Worm (Caenorhabditis elegans) whole organism, L1 larva: ENCODE results near the gene acs-14.

Source experiments
- egl-27 ChIP-seq, 2 experiments: fragments of 150-350 bp in 1 of 2; sonication (generic microtip); optimal IDR thresholded peaks; 3 replicates each; lab custom pipeline; 2017 to 2018; ENCODE audit warnings: missing biosample characterization in 2 of 2, missing genetic modification characterization in 2 of 2, missing genetic modification reagents in 2 of 2
- jun-1 ChIP-seq: fragments of 150-350 bp; optimal IDR thresholded peaks from 2 replicates; lab custom pipeline; 2014; ENCODE audit warnings: missing biosample characterization, missing genetic modification reagents, missing genetic modification characterization
- lin-39 ChIP-seq: fragments of 150-350 bp; optimal IDR thresholded peaks from 2 replicates; lab custom pipeline; 2014; ENCODE audit warnings: missing biosample characterization, missing genetic modification reagents, missing genetic modification characterization
- mdl-1 ChIP-seq, 2 experiments: fragments of 150-350 bp; optimal IDR thresholded peaks; 2 replicates each; lab custom pipeline; 2014 to 2017; ENCODE audit warnings: missing biosample characterization in 2 of 2, missing genetic modification characterization in 2 of 2, inconsistent platforms in 1 of 2
- nhr-237 ChIP-seq: fragments of 150-350 bp; optimal IDR thresholded peaks from 2 replicates; lab custom pipeline; 2014; ENCODE audit warnings: missing biosample characterization, missing genetic modification characterization
- pag-3 ChIP-seq: sonication (generic microtip); optimal IDR thresholded peaks from 2 replicates; lab custom pipeline; 2017; ENCODE audit warnings: missing genetic modification characterization, mild to moderate bottlenecking, missing compliant biosample characterization, antibody characterized with exemption, borderline replicate concordance; ENCODE audit not compliant: insufficient read depth
- pax-3 ChIP-seq: fragments of 200-800 bp; sonication (Bioruptor generic); optimal IDR thresholded peaks from 2 replicates; lab custom pipeline; 2018; ENCODE audit warnings: mild to moderate bottlenecking, missing genetic modification characterization, moderate library complexity, missing compliant biosample characterization
- pqm-1 ChIP-seq: sonication (generic microtip); optimal IDR thresholded peaks from 3 replicates; lab custom pipeline; 2017; ENCODE audit warnings: missing biosample characterization, missing genetic modification characterization
- skn-1 ChIP-seq: fragments of 150-350 bp; optimal IDR thresholded peaks from 2 replicates; lab custom pipeline; 2014; ENCODE audit warnings: missing biosample characterization, missing genetic modification characterization
- tbx-2 ChIP-seq: sonication (generic microtip); optimal IDR thresholded peaks from 2 replicates; lab custom pipeline; 2016; ENCODE audit warnings: missing genetic modification characterization, missing compliant biosample characterization
- unc-130 ChIP-seq: fragments of 150-350 bp; optimal IDR thresholded peaks from 2 replicates; lab custom pipeline; 2017; ENCODE audit warnings: missing biosample characterization, missing genetic modification characterization, inconsistent platforms

DNA sequence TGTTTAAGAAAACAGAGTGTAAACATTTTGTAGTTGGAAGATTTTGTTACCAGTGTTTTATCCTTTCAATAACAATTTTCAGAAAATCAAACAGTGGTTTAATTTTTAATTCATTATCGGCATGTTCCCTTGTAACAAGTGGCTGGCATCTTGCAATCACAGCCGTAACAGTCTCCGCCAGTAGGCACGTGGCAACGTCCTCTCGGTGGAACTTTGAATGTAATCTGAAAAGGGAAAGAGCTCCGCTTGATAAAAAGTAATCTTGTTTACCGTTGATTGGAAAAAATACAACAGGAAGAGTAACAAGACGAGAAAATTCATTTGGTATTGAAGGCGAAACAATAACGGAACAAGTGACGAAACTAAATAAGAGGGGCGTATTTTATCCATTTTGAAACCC is 18.5 kb upstream of the acs-14 start, which contains the start of gene K06A4.10:
- TF ChIP-seq pax-3 (tag; lab: Kevin White, UChicago) (no peak), skn-1 (no peak), nhr-237 (tag; lab: Kevin White, UChicago) (no peak), mdl-1 (tag; optimal IDR thresholded peaks at IDR 0.05; lab: Kevin White, UChicago) (no peak), unc-130 (no peak), tbx-2 (no peak), pag-3 (tag; lab: Kevin White, UChicago) (no peak), egl-27 (tag; optimal IDR thresholded peaks at IDR 0.05; lab: Kevin White, UChicago) (no peak), pqm-1 (no peak), lin-39 (tag; lab: Kevin White, UChicago) (no peak), jun-1 (tag; lab: Kevin White, UChicago) (no peak)
